Fruit fly (Drosophila melanogaster) whole organism, wandering third instar larva: ENCODE data around the gene Rab1.

ENCODE experiments used
- br ChIP-seq: fragments of 200-800 bp; sonication (Bioruptor generic); optimal IDR thresholded peaks from 2 replicates; lab custom pipeline; 2016; ENCODE audit warnings: missing biosample characterization, missing genetic modification characterization
- fru ChIP-seq: fragments of 200-800 bp; sonication (Bioruptor generic); optimal IDR thresholded peaks from 3 replicates; lab custom pipeline; 2016; ENCODE audit warnings: missing biosample characterization, mild to moderate bottlenecking, missing genetic modification characterization
- h ChIP-seq: fragments of 200-800 bp; sonication (Bioruptor generic); optimal IDR thresholded peaks from 3 replicates; lab custom pipeline; 2016; ENCODE audit warnings: missing biosample characterization, mild to moderate bottlenecking, missing genetic modification characterization
- rgr ChIP-seq: fragments of 200-800 bp; sonication (Bioruptor generic); optimal IDR thresholded peaks from 3 replicates; lab custom pipeline; 2016; ENCODE audit warnings: missing biosample characterization, mild to moderate bottlenecking, missing genetic modification characterization
- tai ChIP-seq: sonication (Bioruptor generic); optimal IDR thresholded peaks from 2 replicates; lab custom pipeline; 2016; ENCODE audit warnings: missing biosample characterization, missing genetic modification characterization

DNA sequence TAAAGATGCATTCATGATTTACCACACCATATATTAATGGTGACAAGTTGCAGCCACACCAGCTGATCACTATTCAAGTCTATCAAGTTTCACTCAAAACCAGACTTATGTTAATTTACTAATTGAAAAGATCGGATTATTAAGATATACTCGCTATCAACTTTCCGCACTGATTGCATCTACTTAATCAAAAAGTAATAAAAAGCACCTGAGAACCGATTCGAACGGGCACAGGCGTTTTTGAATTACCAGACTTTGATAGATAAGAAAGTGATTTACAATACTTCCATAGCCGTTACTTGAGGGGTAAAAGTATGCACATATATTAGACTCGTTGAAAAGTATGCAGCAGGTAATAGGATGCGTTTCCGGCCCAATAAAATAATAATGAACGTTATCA lies 27.5 kb downstream of the Rab1 start:
- TF ChIP-seq h (no peak), fru (GFP tag; lab: Kevin White, UChicago) (no peak), br (GFP tag; lab: Kevin White, UChicago) (no peak), tai (GFP tag; lab: Kevin White, UChicago) (no peak), rgr (GFP tag; lab: Kevin White, UChicago) (no peak)
